Worm (Caenorhabditis elegans): ENCODE measurements around the gene srd-23.
"Not testable (repeated sequence)": the region's sequence is repeated elsewhere in the genome, so short reads cannot be mapped to it uniquely, and the experiment has no call there.

DNA sequence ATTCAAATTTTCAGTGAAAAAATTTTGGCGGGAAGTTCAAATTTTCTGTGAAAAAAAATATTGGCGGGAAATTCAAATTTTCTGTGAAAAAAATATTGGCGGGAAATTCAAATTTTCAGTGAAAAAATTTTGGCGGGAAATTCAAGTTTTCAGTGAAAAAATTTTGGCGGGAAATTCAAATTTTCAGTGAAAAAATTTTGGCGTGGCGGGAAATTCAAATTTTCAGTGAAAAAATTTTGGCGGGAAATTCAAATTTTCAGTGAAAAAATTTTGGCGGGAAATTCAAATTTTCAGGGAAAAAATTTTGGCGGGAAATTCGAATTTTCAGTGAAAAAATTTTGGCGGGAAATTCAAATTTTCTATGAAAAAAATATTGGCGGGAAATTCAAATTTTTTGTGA, 9.7 kb downstream of the srd-23 start:
- TF ChIP-seq zfh-2 (GFP tag; conservative IDR thresholded peaks at IDR 0.05); unc-130 (GFP tag; optimal IDR thresholded peaks at IDR 0.05); lin-35 (GFP tag; optimal IDR thresholded peaks at IDR 0.05); madf-10 (tag; optimal IDR thresholded peaks at IDR 0.05); snpc-4 (GFP tag; optimal IDR thresholded peaks at IDR 0.05); snpc-4 (tag; optimal IDR thresholded peaks at IDR 0.05); ztf-22 (GFP tag; optimal IDR thresholded peaks at IDR 0.05); tbp1 (GFP tag; optimal IDR thresholded peaks at IDR 0.05); unc-62 (GFP tag; optimal IDR thresholded peaks at IDR 0.05); Y56A3A.18 (GFP tag; IDR thresholded peaks at IDR 0.05); nhr-80 (tag; optimal IDR thresholded peaks at IDR 0.05); cebp-1 (GFP tag; IDR thresholded peaks at IDR 0.05); cebp-1 (tag; optimal IDR thresholded peaks at IDR 0.05): not testable (repeated sequence)
- peak; percentile 58 for TF ChIP-seq egrh-3 (GFP tag; IDR thresholded peaks at IDR 0.05)
- TF ChIP-seq ztf-6 (GFP tag; IDR thresholded peaks at IDR 0.05), result 0 out of 2 replicates have a peak, but pooled peaks have one; percentile 39
- TF ChIP-seq attf-6 (GFP tag; IDR thresholded peaks at IDR 0.05), result peak; percentile 29; the same call in 1 of the 2 replicates

All from whole organism, young adult.